Worm (Caenorhabditis elegans) whole organism, L4 larva: Measurements from ENCODE around the gene K06A4.2.

Source experiments
- T20F7.1 ChIP-seq: fragments of 200-800 bp; sonication (Bioruptor generic); optimal IDR thresholded peaks from 2 replicates; lab custom pipeline; 2018; ENCODE audit warnings: mild to moderate bottlenecking, missing genetic modification characterization, missing compliant biosample characterization
- T26A8.4 ChIP-seq: fragments of 200-800 bp; sonication (Bioruptor generic); IDR thresholded peaks from 2 replicates; pipeline ENCODE4 v1.3.6; 2022; ENCODE audit warnings: missing genetic modification characterization, missing compliant biosample characterization
- Y48G9A.11 ChIP-seq: fragments of 200-800 bp; sonication (Bioruptor generic); IDR thresholded peaks from 2 replicates; pipeline ENCODE4 v1.3.6; 2022; ENCODE audit warnings: missing genetic modification reagents, missing genetic modification characterization, missing compliant biosample characterization
- Y75B8A.6 ChIP-seq: fragments of 200-800 bp; sonication (Bioruptor generic); IDR thresholded peaks from 2 replicates; pipeline ENCODE4 v1.3.6; 2022; ENCODE audit warnings: missing genetic modification reagents, missing genetic modification characterization, missing compliant biosample characterization
- aha-1 ChIP-seq: fragments of 150-350 bp; peaks from one replicate; lab custom pipeline; 2014; ENCODE audit warnings: missing biosample characterization, missing genetic modification characterization
- ama-1 ChIP-seq: fragments of 150-350 bp; optimal IDR thresholded peaks from 2 replicates; lab custom pipeline; 2014; ENCODE audit warnings: inconsistent platforms, mixed read lengths
- arid-1 ChIP-seq: fragments of 200-800 bp; sonication (Bioruptor generic); conservative IDR thresholded peaks from 2 replicates; pipeline ENCODE4 v1.3.6; 2022; ENCODE audit warnings: missing genetic modification reagents, missing genetic modification characterization, missing compliant biosample characterization
- ceh-20 ChIP-seq: fragments of 200-800 bp; sonication (Bioruptor generic); IDR thresholded peaks from 2 replicates; pipeline ENCODE4 v1.3.6; 2022; ENCODE audit warnings: missing genetic modification reagents, missing genetic modification characterization, missing compliant biosample characterization
- dmd-6 ChIP-seq: fragments of 200-800 bp; sonication (Bioruptor generic); IDR thresholded peaks from 2 replicates; pipeline ENCODE4 v1.3.6; 2022; ENCODE audit warnings: missing genetic modification reagents, missing genetic modification characterization, missing compliant biosample characterization
- duxl-1 ChIP-seq: sonication (generic microtip); optimal IDR thresholded peaks from 2 replicates; lab custom pipeline; 2016; ENCODE audit warnings: mild to moderate bottlenecking, missing genetic modification characterization, moderate library complexity, missing compliant biosample characterization; ENCODE audit not compliant: poor library complexity
- dve-1 ChIP-seq: sonication (generic microtip); optimal IDR thresholded peaks from 2 replicates; lab custom pipeline; 2017; ENCODE audit warnings: antibody characterized with exemption, mild to moderate bottlenecking, missing genetic modification characterization, missing compliant biosample characterization; ENCODE audit not compliant: insufficient read depth
- egl-27 ChIP-seq: sonication (generic microtip); optimal IDR thresholded peaks from 3 replicates; lab custom pipeline; 2017; ENCODE audit warnings: missing biosample characterization, missing genetic modification reagents, missing genetic modification characterization
- hif-1 ChIP-seq, 2 experiments: sonication (generic microtip); optimal IDR thresholded peaks; 2 replicates each; lab custom pipeline; 2016 to 2017; ENCODE audit warnings: missing compliant biosample characterization in 2 of 2, missing genetic modification characterization in 2 of 2, missing genetic modification reagents in 2 of 2, missing genotype in 2 of 2, mild to moderate bottlenecking in 1 of 2
- hlh-11 ChIP-seq: fragments of 200-800 bp; sonication (Bioruptor generic); optimal IDR thresholded peaks from 2 replicates; lab custom pipeline; 2018; ENCODE audit warnings: mild to moderate bottlenecking, missing genetic modification characterization, missing compliant biosample characterization
- hlh-30 ChIP-seq: sonication (generic microtip); optimal IDR thresholded peaks from 2 replicates; lab custom pipeline; 2017; ENCODE audit warnings: antibody characterized with exemption, mild to moderate bottlenecking, missing genetic modification characterization, missing compliant biosample characterization; ENCODE audit not compliant: insufficient read depth
- lsy-2 ChIP-seq, 2 experiments: fragments of 150-350 bp in 1 of 2; sonication (generic microtip) in 1 of 2; optimal IDR thresholded peaks; 2 replicates each; lab custom pipeline; 2014 to 2017; ENCODE audit warnings: missing biosample characterization in 2 of 2, missing genetic modification characterization in 2 of 2
- mdl-1 ChIP-seq, 2 experiments: fragments of 150-350 bp in 1 of 2; sonication (generic microtip) in 1 of 2; optimal IDR thresholded peaks; 2 replicates each; lab custom pipeline; 2014 to 2017; ENCODE audit warnings: missing biosample characterization in 2 of 2, missing genetic modification characterization in 2 of 2
- mep-1 ChIP-seq: fragments of 150-350 bp; sonication (generic microtip); optimal IDR thresholded peaks from 3 replicates; lab custom pipeline; 2014; ENCODE audit warnings: missing biosample characterization, missing genetic modification characterization
- mes-2 ChIP-seq: sonication (generic microtip); optimal IDR thresholded peaks from 2 replicates; lab custom pipeline; 2016; ENCODE audit warnings: missing genotype, mild to moderate bottlenecking, missing genetic modification characterization, missing compliant biosample characterization; ENCODE audit not compliant: poor library complexity, severe bottlenecking
- mxl-3 ChIP-seq: fragments of 200-800 bp; sonication (Bioruptor generic); optimal IDR thresholded peaks from 2 replicates; lab custom pipeline; 2018; ENCODE audit warnings: mild to moderate bottlenecking, missing genetic modification characterization, missing compliant biosample characterization
- nhr-11 ChIP-seq: fragments of 150-350 bp; optimal IDR thresholded peaks from 2 replicates; lab custom pipeline; 2014; ENCODE audit warnings: missing biosample characterization, missing genetic modification characterization
- nhr-25 ChIP-seq: sonication (generic microtip); optimal IDR thresholded peaks from 2 replicates; lab custom pipeline; 2017; ENCODE audit warnings: missing genetic modification characterization, mild to moderate bottlenecking, missing compliant biosample characterization, antibody characterized with exemption, moderate library complexity, borderline replicate concordance; ENCODE audit not compliant: insufficient read depth
- nhr-28 ChIP-seq: fragments of 150-350 bp; optimal IDR thresholded peaks from 2 replicates; lab custom pipeline; 2014; ENCODE audit warnings: missing biosample characterization, missing genetic modification characterization
- nhr-48 ChIP-seq: sonication (generic microtip); optimal IDR thresholded peaks from 2 replicates; lab custom pipeline; 2016; ENCODE audit warnings: mild to moderate bottlenecking, missing genetic modification characterization, missing compliant biosample characterization
- nhr-6 ChIP-seq: fragments of 150-350 bp; optimal IDR thresholded peaks from 2 replicates; lab custom pipeline; 2014; ENCODE audit warnings: missing biosample characterization, missing genetic modification characterization
- nhr-76 ChIP-seq: fragments of 150-350 bp; optimal IDR thresholded peaks from 2 replicates; lab custom pipeline; 2014; ENCODE audit warnings: missing biosample characterization, missing genetic modification characterization
- nhr-77 ChIP-seq: fragments of 150-350 bp; optimal IDR thresholded peaks from 2 replicates; lab custom pipeline; 2014; ENCODE audit warnings: missing biosample characterization, missing genetic modification characterization
- pqm-1 ChIP-seq: sonication (generic microtip); optimal IDR thresholded peaks from 2 replicates; lab custom pipeline; 2017; ENCODE audit warnings: missing biosample characterization, missing genetic modification characterization
- rbr-2 ChIP-seq: sonication (generic microtip); optimal IDR thresholded peaks from 2 replicates; lab custom pipeline; 2016; ENCODE audit warnings: missing genotype, missing genetic modification characterization, missing compliant biosample characterization
- saeg-2 ChIP-seq: fragments of 200-800 bp; sonication (Bioruptor generic); IDR thresholded peaks from 2 replicates; pipeline ENCODE4 v1.3.6; 2022; ENCODE audit warnings: missing genetic modification reagents, missing genetic modification characterization, missing compliant biosample characterization
- sdz-12 ChIP-seq: fragments of 200-800 bp; sonication (Bioruptor generic); optimal IDR thresholded peaks from 2 replicates; lab custom pipeline; 2018; ENCODE audit warnings: mild to moderate bottlenecking, missing genetic modification characterization, missing compliant biosample characterization
- snpc-1.2 ChIP-seq: fragments of 200-800 bp; sonication (Bioruptor generic); IDR thresholded peaks from 2 replicates; pipeline ENCODE4 v1.3.6; 2022; ENCODE audit warnings: missing genetic modification reagents, missing genetic modification characterization, missing compliant biosample characterization
- tra-1 ChIP-seq: fragments of 200-800 bp; sonication (Bioruptor generic); IDR thresholded peaks from 2 replicates; pipeline ENCODE4 v1.3.6; 2022; ENCODE audit warnings: missing genetic modification reagents, missing genetic modification characterization, missing compliant biosample characterization
- unc-62 ChIP-seq, 3 experiments: fragments of 150-350 bp in 1 of 3; sonication (generic microtip); optimal IDR thresholded peaks in 2 of 3; peaks in 1 of 3; 1 replicate in 1 of 3; 2 replicates in 2 of 3; lab custom pipeline; 2014 to 2017; ENCODE audit warnings: missing biosample characterization in 3 of 3, missing genetic modification characterization in 3 of 3, missing genetic modification reagents in 3 of 3, missing genotype in 1 of 3
- zag-1 ChIP-seq: fragments of 150-350 bp; optimal IDR thresholded peaks from 2 replicates; lab custom pipeline; 2014; ENCODE audit warnings: missing biosample characterization, missing genetic modification characterization

K06A4.2 gene

DNA sequence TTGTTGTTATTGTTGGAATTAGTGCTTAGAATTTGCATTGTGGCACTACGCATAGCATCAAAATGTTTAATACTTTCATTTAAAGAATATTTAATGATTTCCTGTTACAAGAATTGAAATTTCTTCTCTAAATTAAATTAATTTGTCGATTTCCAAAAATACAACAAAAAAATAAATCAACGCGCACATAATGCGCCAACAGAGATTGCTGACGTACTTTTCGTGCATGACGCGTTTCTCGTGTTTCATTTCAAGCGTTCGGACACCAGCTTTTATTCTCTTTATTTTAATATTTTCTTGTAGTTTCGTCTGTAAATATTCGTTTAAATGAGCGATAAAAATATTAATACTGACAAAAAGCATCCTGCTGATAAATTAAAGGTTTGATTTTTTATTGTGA, 29.6 kb downstream of the K06A4.2 start, which contains the start of gene eif-2Bdelta (continued):
- TF ChIP-seq duxl-1 (tag; lab: Kevin White, UChicago) (peak; percentile 7), mep-1 (tag; lab: Kevin White, UChicago) (peak; percentile 36), rbr-2 (tag; lab: Kevin White, UChicago) (peak; percentile 45), lsy-2 (tag; optimal IDR thresholded peaks at IDR 0.05; lab: Kevin White, UChicago) (peak in 1 of 2 experiments; percentile 66), mes-2 (tag; lab: Kevin White, UChicago) (peak; percentile 60)

- TF ChIP-seq hlh-11 (tag; lab: Kevin White, UChicago), result peak; percentile 64
- TF ChIP-seq arid-1 (GFP tag; lab: Robert Waterston, UW), result no peak
- TF ChIP-seq lsy-2 (tag; optimal IDR thresholded peaks at IDR 0.05; lab: Kevin White, UChicago), result peak in 1 of 2 experiments; percentile 52
- peak; percentile 34 for TF ChIP-seq nhr-77 (tag; lab: Kevin White, UChicago)
- no peak for TF ChIP-seq T26A8.4 (GFP tag; lab: Robert Waterston, UW)
- peak; percentile 3 for TF ChIP-seq T20F7.1 (GFP tag; lab: Kevin White, UChicago)
- TF ChIP-seq nhr-25 (tag; lab: Kevin White, UChicago), result peak; percentile 46
- peak; percentile 69; the same call in 1 of the 2 replicates for TF ChIP-seq ceh-20 (GFP tag; lab: Robert Waterston, UW)
- no peak for TF ChIP-seq zag-1 (tag; lab: Kevin White, UChicago)
- peak in 1 of 2 experiments; percentile 65 for TF ChIP-seq mdl-1 (tag; optimal IDR thresholded peaks at IDR 0.05; lab: Kevin White, UChicago)
- TF ChIP-seq rbr-2 (tag; lab: Kevin White, UChicago), result no peak
- no peak for TF ChIP-seq egl-27
- peak; percentile 42 for TF ChIP-seq mep-1 (tag; lab: Kevin White, UChicago)
- TF ChIP-seq nhr-28 (tag; lab: Kevin White, UChicago), result peak; percentile 97
- peak; percentile 84 for TF ChIP-seq dmd-6 (GFP tag; lab: Robert Waterston, UW)
- TF ChIP-seq dve-1 (tag; lab: Kevin White, UChicago), result peak; percentile 82
- TF ChIP-seq mxl-3 (GFP tag; lab: Kevin White, UChicago), result peak; percentile 69
- peak in 1 of 2 experiments; percentile 99 for TF ChIP-seq unc-62 (GFP tag; optimal IDR thresholded peaks at IDR 0.05 in 1 of 2; lab: Kevin White, UChicago)
- TF ChIP-seq unc-62 (tag; optimal IDR thresholded peaks at IDR 0.05; lab: Kevin White, UChicago), result no peak
- peak; percentile 83 for TF ChIP-seq hlh-30
- TF ChIP-seq nhr-48 (tag; lab: Kevin White, UChicago), result peak; percentile 49
- peak; percentile 12 for TF ChIP-seq nhr-76
- TF ChIP-seq nhr-6, result peak; percentile 46
These were observed 32.3 kb downstream of the K06A4.2 start for ce11 chrV:9516280-9516679.

DNA sequence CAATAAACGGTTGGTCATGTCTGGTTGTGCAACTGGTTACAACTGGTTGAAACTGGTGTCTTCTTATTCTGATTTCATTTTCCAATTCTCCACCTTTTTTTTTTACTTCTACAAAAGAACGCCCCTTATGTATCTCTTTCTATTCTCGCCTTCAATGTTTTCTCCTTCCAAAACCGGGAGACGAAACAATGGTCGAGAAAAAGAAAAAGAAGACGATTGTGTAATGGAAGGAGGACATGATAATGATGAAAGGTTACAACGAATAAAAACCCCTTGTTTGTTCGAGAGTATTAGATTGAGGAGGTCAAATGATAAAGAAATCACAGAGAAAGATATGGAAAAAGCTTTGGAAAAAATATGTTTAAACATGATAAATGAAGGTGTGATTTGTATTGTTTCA, 34.8 kb downstream of the K06A4.2 start, which contains the start of gene C50F4.8:
TSS of gene C50F4.8 (minus strand) at position 28 of the 400 bp plus-strand sequence.
- TF ChIP-seq dve-1 (tag; lab: Kevin White, UChicago) (peak; percentile 24), tra-1 (GFP tag; lab: Robert Waterston, UW) (no peak), hif-1 (tag; optimal IDR thresholded peaks at IDR 0.05; lab: Kevin White, UChicago) (no peak), nhr-28 (tag; lab: Kevin White, UChicago) (peak; percentile 39), unc-62 (GFP tag; optimal IDR thresholded peaks at IDR 0.05 in 1 of 2; lab: Kevin White, UChicago) (peak in 1 of 2 experiments; percentile 35), unc-62 (tag; optimal IDR thresholded peaks at IDR 0.05; lab: Kevin White, UChicago) (no peak)
- TF ChIP-seq, all 104 proteins: peak for 3

- TF ChIP-seq unc-62 (GFP tag; optimal IDR thresholded peaks at IDR 0.05 in 1 of 2; lab: Kevin White, UChicago) (peak in 1 of 2 experiments; percentile 62), unc-62 (tag; optimal IDR thresholded peaks at IDR 0.05; lab: Kevin White, UChicago) (no peak), Y75B8A.6 (GFP tag; lab: Robert Waterston, UW) (no peak), aha-1 (peak; percentile 46), zag-1 (tag; lab: Kevin White, UChicago) (no peak)
These were observed 37.7 kb downstream of the K06A4.2 start for ce11 chrV:9521697-9522096.

ce11 chrV:9524099-9524498, 40.1 kb downstream of the K06A4.2 start, which contains the start of gene C50F4.9:
TSS of gene C50F4.9 (minus strand) at chrV:9524199.
- no peak for TF ChIP-seq nhr-11 (tag; lab: Kevin White, UChicago)
- TF ChIP-seq ama-1 (lab: Kevin White, UChicago), result no peak
- TF ChIP-seq snpc-1.2 (GFP tag; lab: Robert Waterston, UW), result no peak
- TF ChIP-seq sdz-12 (GFP tag; lab: Kevin White, UChicago), result no peak
- TF ChIP-seq ceh-20 (GFP tag; lab: Robert Waterston, UW), result no peak
- TF ChIP-seq Y48G9A.11, result no peak
- TF ChIP-seq pqm-1 (tag; lab: Kevin White, UChicago), result no peak
- TF ChIP-seq saeg-2 (GFP tag; lab: Robert Waterston, UW), result no peak
